Fruit fly (Drosophila melanogaster): ENCODE results near the gene dy.

The dy gene

DNA sequence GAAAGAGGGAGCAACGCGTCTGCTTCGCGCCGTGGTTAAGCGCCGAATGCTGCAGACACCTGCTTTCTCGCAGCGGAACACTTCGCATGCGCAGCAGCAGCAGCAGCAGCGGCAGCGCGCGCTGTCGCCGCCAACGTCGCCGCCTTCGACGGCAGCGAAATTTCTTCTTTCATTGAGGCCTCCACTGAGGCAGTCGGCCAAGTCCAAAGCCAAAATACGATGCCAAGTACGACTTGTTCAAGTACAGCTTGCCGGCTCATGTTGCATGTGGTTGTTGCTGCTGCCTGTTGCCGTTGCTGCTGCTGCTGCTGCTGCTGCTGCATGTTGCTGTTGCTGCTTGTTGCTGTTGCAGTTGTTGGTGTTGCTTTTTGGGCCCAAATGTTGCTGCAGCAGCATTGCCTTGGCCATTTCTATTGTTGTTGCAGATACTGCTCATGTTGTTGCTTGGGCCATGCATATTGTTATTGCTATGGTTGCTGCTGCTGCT is at the start of gene dy:
dy (minus strand) TSS at position 51 of the 487 bp plus-strand sequence.
- TF ChIP-seq CG17801 (GFP tag; optimal IDR thresholded peaks at IDR 0.05; ENCODE audit: partially characterized antibody) = no peak

DNA sequence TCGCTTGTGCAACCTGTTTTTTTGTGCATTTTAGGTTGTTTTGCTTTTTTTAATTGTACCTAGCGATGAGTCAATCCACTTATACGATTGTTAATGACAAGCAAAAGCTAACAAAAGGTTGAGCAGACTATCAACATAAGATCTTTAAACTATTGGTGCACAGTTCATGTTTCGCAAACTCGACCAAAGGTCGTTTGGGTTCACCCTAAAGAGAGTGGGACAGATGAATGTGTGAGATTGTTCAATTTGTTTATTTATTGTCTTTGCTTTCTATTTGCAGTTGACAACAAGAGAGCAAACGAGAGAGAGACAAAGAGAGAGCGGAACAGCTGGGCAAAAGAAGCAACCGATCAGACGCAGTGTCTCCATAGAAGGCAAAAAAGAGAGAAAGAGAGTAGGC is 44.4 kb upstream of the dy start:
- peak; percentile 83 for TF ChIP-seq CG17801 (GFP tag; optimal IDR thresholded peaks at IDR 0.05; ENCODE audit: partially characterized antibody)

DNA sequence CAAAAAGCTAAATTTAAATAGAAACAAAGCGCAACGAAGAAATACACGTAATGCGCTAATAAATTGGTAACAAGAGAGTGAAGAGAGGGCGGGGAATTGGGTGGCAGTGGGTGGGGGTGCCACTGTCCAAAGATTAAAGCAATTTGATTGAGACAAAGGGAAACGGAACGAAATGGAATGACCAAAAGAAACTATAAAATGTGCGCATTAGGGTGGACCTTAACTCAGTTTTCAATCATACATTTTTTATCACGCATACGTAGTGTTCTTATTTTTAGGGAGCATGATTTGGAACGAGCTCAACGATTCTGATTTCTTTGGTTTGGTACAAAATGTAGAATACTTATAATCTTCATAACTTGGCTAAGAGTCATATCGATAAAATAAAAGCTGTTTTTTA is 43.4 kb upstream of the dy start:
- TF ChIP-seq CG17801 (GFP tag; optimal IDR thresholded peaks at IDR 0.05; ENCODE audit: partially characterized antibody) = peak; percentile 31

DNA sequence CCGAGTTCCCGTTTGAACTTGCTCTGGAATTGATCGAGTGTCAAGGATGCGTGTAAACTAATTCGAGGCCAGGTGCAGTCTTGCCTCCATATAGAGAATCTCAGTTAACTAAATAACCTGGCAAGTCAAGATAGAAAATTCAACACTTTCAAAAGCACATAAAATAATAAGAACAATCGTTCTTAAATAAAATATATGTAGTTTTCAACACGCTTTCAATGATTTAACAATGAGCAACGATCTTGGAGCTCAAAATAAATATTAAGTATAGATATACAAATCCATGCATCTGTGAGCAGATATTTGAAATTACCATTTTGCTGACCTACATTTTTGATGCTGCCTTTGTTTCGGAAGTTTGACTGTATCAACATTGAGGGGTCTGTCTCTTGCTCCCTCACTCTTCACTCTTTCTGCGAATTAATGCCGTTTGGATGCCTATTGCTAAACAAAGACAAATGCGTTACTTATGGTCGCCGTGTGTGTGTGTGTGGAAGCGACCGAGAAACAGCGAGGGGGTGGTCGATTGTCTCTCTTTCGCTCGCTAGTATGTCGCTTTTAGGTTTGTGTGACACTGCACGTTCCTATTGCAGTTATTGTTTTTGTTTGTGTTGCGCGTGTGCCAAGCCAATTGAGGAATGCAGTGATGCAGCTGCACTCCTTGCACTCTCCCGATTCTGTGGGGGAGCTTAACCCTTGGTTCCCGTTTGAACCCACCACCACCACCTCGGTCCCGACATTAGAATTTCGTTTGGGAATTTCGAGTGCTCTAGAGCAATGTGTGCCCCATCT is 41.9 kb upstream of the dy start:
- TF ChIP-seq CG17801 (GFP tag; optimal IDR thresholded peaks at IDR 0.05; ENCODE audit: partially characterized antibody) = peak; percentile 83

DNA sequence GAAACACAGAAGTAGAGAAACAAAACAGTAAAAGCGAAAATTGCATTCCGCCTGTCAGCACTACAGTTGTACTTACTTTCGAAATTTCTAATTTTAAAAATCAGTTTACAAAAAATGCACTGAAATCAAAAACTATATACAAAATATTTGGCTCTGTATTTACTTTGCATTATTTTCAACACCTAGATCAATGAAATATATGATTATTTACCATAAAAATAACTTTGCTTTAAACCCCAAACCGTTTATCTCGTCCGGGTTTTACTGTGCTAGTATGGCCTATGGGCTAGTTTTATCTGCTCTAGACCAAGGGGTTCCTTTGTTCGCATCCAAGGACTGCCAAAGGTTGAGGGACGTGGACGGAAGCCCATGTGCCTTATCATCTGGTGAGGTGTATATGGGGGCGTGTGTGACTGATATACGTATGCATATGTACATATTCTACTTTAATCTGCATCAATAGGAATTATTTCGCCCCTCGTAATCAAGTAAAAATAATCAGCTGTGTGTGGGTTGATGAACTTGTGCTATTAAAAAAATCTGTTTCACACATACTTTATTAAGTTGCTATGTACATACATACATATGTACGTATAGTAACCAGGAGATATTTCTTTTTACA is 40.8 kb upstream of the dy start:
- TF ChIP-seq CG17801 (GFP tag; optimal IDR thresholded peaks at IDR 0.05; ENCODE audit: partially characterized antibody) = no peak

DNA sequence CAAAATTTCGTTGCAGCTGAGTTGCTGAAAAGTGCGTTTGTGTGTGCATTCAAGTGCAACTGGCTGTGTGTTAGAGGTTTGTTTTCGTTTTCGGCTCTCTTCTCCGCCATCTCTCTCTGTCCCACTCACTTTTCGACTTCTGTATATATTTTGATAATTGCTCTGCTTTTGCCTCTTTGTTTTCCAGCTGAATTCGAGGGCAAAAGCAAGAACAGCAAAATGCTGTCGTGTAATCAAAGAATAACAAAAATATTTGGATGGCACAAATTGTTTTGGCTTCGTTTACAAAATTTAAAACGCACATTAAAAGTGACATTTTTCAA is 40.1 kb upstream of the dy start:
- TF ChIP-seq CG17801 (GFP tag; optimal IDR thresholded peaks at IDR 0.05; ENCODE audit: partially characterized antibody) = no peak

DNA sequence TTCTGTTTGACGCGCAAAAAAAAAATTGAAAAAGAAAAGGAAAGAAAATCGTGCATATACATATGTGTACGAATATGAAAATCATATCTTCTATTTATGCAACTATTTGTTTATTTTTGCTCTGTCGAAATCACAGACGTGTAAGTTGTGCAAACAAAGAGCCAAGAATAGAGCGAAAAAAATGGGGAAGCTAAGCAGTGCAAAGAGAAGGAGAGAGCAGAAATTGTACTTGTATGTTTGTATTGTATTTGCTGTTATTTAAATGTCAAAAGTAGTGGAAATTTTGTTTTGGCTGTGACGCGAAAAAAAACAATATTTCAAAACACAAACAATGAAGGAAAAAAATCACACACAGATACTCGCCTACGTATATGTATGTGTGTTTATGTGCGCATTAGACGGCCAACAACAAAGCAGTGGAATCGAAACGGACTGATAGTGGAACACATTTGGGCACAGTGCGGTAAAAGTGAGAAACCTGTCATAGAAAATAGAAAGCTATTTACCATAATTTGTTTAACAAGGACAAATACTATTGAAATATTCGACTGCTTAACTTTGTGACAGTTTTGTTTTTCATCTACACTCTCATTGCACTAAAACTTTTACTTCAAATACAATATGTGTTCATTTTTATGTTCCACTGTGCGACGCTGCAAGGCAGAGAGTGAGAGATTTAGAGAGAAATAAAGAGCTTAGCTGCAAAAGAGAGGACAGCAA is 39.6 kb upstream of the dy start:
- peak; percentile 94 for TF ChIP-seq CG17801 (GFP tag; optimal IDR thresholded peaks at IDR 0.05; ENCODE audit: partially characterized antibody)

DNA sequence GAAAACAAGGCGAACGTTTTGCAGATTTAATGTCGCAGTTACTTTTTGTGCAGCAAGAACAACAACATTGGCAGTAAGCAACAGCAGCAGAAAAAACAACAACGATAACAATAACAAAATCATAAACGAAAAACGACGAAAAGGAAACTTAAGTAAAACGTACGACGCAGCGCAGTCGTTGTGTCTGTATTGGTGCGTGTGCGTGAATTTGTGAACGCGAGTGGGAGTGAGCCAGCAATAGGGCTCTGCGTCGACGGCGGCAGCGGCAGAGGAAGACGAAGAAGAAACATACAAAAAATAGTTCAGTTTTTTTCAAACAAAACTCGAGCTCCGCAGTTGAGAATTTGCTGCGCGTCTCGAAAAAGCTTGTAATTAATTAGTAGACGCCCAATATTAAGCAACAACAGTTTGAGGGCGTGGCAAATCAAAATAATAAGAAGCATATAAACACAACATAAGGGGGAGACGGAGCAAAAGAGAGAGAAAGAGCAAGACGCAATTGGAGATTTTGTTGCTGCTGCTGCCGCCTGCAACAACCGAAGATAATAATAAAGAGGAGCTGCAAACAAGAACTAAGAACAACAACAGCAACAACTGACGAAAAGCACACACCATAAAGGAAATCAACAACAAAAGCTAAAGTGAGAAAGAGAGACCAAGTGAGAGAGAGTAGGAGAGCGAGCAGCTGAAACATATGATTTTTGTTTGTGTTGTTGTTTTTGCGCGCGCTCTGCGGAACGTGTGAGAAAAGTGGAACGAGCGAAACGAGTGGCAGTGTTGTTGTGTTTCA is 38.8 kb upstream of the dy start:
- peak; percentile 85 for TF ChIP-seq CG17801 (GFP tag; optimal IDR thresholded peaks at IDR 0.05; ENCODE audit: partially characterized antibody)

DNA sequence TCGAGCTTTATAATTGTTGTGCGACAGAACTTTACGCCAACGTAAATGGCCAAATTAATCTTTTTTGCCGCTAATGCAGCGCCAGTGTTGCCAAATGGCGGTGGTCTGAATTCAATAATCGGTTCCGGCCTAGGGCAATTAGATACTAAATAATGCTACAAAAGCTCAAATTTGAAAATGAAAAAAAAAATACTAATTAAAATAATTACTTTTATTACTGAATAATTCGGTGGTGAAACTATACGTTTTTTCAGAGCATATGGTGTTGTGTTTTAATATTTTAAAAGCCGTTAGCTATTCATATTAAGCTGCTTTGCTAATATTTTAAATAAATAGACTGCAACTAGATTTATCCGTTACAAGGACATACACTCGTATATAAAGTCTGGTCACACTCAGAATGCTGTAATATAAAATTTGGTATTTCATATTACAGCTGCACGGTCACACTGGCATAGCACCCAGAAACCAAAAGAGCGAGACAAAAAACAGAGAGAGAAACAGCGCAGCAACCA is 37.9 kb upstream of the dy start, which contains the start of the genes CG1578 and rudhira:
CG1578 (minus strand) TSS at position 118 of the 515 bp plus-strand sequence.
rudhira (plus strand) TSS at position 465 of the 515 bp plus-strand sequence.
- no peak for TF ChIP-seq CG17801 (GFP tag; optimal IDR thresholded peaks at IDR 0.05; ENCODE audit: partially characterized antibody)

DNA sequence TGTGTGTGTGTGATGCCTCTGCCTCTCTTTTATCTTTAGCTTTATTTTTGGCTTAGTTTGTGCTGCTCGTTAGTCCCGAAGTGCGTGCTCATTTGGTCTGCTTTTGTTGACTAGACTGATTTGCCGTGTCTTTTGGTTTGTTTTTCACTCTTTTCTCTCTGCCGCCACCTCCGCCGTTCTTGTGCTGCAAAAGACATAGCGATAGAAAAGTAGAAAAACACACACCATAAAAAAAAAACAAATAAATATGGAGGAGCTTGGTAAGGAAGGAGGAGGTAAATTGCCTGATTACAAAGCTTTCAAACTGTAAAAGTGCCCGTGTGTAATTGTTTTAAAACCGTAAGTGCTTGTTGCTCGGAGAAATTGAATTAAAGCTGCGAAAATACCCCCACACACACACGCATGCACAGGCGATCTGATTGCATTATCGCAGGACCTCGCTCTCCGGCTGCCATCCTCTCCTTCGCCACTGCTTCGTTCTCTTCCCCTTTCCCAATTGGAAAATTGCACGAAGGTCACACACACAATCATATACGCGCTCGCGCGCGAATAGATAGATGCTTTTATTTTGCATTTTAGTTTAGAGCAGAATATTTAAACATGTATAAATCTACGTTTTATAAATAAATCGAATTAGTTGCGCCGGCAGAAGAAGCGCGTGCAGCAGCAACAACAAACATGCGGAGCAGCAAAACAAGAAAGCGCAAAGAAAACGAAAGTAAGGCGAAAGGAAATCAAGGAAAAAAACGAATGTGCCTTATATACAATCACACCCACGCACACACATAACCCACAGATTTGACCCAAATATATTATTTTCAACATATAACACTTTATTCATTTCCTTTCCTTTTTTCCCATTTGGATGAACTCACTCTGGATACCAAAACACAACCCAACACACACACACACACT is 37.0 kb upstream of the dy start:
- TF ChIP-seq CG17801 (GFP tag; optimal IDR thresholded peaks at IDR 0.05; ENCODE audit: partially characterized antibody) = no peak

DNA sequence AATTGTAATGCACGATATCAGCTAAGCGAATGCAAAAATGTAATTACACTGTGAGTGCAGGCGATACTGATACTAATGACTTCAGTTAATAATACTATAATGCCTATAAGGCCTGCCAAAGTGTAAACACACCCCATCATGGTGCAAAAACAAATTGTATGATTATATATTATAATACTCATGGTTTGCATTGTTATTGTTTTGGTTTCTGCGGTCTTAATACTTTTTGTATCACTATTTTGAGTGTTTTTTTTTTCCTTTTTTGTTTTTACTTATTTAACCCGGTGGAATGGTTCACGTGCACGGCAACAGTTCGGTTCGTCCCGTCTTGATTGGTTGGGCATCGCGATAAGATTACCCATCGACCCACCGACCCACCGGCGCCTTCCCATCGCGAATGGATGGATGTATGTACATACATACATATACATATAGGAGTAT is 35.2 kb upstream of the dy start:
- no peak for TF ChIP-seq CG17801 (GFP tag; optimal IDR thresholded peaks at IDR 0.05; ENCODE audit: partially characterized antibody)

DNA sequence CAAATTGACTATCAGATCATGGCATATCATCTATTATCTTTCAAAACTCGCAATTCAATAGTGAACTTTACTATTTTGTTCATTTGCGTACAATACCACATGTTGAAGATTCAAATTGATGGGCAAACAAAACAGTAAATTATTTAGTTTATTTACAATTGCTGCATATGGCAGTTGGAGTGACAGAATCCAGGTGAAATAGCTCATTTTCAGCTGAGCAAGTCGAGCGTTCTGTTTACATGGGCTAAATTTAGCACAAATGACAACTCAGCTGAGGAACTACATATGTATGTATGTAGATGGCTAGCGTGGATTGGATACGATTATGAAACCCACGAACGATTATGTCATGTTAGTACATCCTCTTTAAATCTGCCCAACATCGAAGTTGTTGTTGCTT is 34.2 kb upstream of the dy start:
- no peak for TF ChIP-seq CG17801 (GFP tag; optimal IDR thresholded peaks at IDR 0.05; ENCODE audit: partially characterized antibody)

dm6 chrX:11806867-11807747 is 28.5 kb upstream of the dy start, which contains the start of gene Hsc70-3:
Hsc70-3 (minus strand) TSS chrX:11807117.
- peak; percentile 81 for TF ChIP-seq CG17801 (GFP tag; optimal IDR thresholded peaks at IDR 0.05; ENCODE audit: partially characterized antibody)
